Fruit fly (Drosophila melanogaster) whole organism, embryonic: ENCODE data around the gene CG34305.
A peak's percentile ranks its signal among the peaks of the same experiment; 100 is the strongest.

Source experiments
- ATbp ChIP-seq: fragments of 200-800 bp; sonication (Bioruptor generic); optimal IDR thresholded peaks from 2 replicates; lab custom pipeline; 2017; ENCODE audit warnings: missing biosample characterization, mild to moderate bottlenecking, missing genetic modification characterization, missing genetic modification reagents
- Adf1 ChIP-seq: fragments of 200-800 bp; sonication (Bioruptor generic); IDR thresholded peaks from 2 replicates; pipeline ENCODE4 v1.3.6; 2022; ENCODE audit warnings: missing biosample characterization, missing genetic modification characterization
- Awh ChIP-seq: fragments of 200-800 bp; sonication (Bioruptor generic); IDR thresholded peaks from 2 replicates; pipeline ENCODE4, ENCODE4 v1.3.6; 2022; ENCODE audit warnings: missing biosample characterization, missing genetic modification characterization
- Bteb2 ChIP-seq: fragments of 200-800 bp; sonication (Bioruptor generic); optimal IDR thresholded peaks from 2 replicates; lab custom pipeline; 2016; ENCODE audit warnings: missing biosample characterization, missing genetic modification characterization
- CG11247 ChIP-seq: fragments of 200-800 bp; sonication (Bioruptor generic); IDR thresholded peaks from 2 replicates; pipeline ENCODE4 v1.3.6; 2022; ENCODE audit warnings: missing biosample characterization, missing genetic modification characterization
- CG13424 ChIP-seq: fragments of 200-800 bp; sonication (Bioruptor generic); optimal IDR thresholded peaks from 2 replicates; lab custom pipeline; 2019; ENCODE audit warnings: missing biosample characterization, mild to moderate bottlenecking, missing genetic modification characterization, moderate library complexity
- CG14441 ChIP-seq: fragments of 200-800 bp; sonication (Bioruptor generic); IDR thresholded peaks from 2 replicates; pipeline ENCODE4 v1.3.6; 2022; ENCODE audit warnings: missing biosample characterization, missing genetic modification characterization
- CG15073 ChIP-seq: fragments of 200-800 bp; sonication (Bioruptor generic); optimal IDR thresholded peaks from 2 replicates; lab custom pipeline; 2016; ENCODE audit warnings: missing biosample characterization, missing genetic modification characterization
- CG1602 ChIP-seq: fragments of 200-800 bp; sonication (Bioruptor generic); optimal IDR thresholded peaks from 3 replicates; lab custom pipeline; 2016; ENCODE audit warnings: missing biosample characterization, missing genetic modification characterization
- CG16815 ChIP-seq: fragments of 200-800 bp; sonication (Bioruptor generic); optimal IDR thresholded peaks from 3 replicates; lab custom pipeline; 2017; ENCODE audit warnings: missing biosample characterization, mild to moderate bottlenecking, missing genetic modification characterization
- CG17361 ChIP-seq: fragments of 200-800 bp; sonication (Bioruptor generic); IDR thresholded peaks from 3 replicates; pipeline ENCODE4 v1.3.6; 2022; ENCODE audit warnings: missing biosample characterization, missing genetic modification characterization
- CG2116 ChIP-seq: fragments of 200-800 bp; sonication (Bioruptor generic); optimal IDR thresholded peaks from 3 replicates; lab custom pipeline; 2018; ENCODE audit warnings: missing biosample characterization, mild to moderate bottlenecking, missing genetic modification characterization
- CG3065 ChIP-seq: fragments of 200-800 bp; sonication (Bioruptor generic); optimal IDR thresholded peaks from 2 replicates; lab custom pipeline; 2016; ENCODE audit warnings: missing biosample characterization, missing genetic modification characterization
- CG33557 ChIP-seq: fragments of 200-800 bp; sonication (Bioruptor generic); optimal IDR thresholded peaks from 2 replicates; lab custom pipeline; 2019; ENCODE audit warnings: missing biosample characterization, mild to moderate bottlenecking, missing genetic modification characterization, moderate library complexity
- CG34422 ChIP-seq: fragments of 200-800 bp; sonication (Bioruptor generic); IDR thresholded peaks from 3 replicates; pipeline ENCODE4 v1.3.6; 2022; ENCODE audit warnings: missing biosample characterization, missing genetic modification characterization
- CG8281 ChIP-seq: fragments of 200-800 bp; sonication (Bioruptor generic); optimal IDR thresholded peaks from 2 replicates; lab custom pipeline; 2018; ENCODE audit warnings: missing biosample characterization, mild to moderate bottlenecking, missing genetic modification characterization, moderate library complexity
- CG8290 ChIP-seq, 3 experiments: fragments of 200-800 bp; sonication (Bioruptor generic); optimal IDR thresholded peaks; 2 replicates each; lab custom pipeline; 2016 to 2019; ENCODE audit warnings: missing biosample characterization in 3 of 3, missing genetic modification characterization in 3 of 3, mild to moderate bottlenecking in 2 of 3, moderate library complexity in 1 of 3
- CG9797 ChIP-seq: fragments of 200-800 bp; sonication (Bioruptor generic); optimal IDR thresholded peaks from 3 replicates; lab custom pipeline; 2018; ENCODE audit warnings: missing biosample characterization, mild to moderate bottlenecking, missing genetic modification characterization
- CG9817 ChIP-seq: fragments of 200-800 bp; sonication (Bioruptor generic); optimal IDR thresholded peaks from 2 replicates; lab custom pipeline; 2018; ENCODE audit warnings: missing biosample characterization, mild to moderate bottlenecking, missing genetic modification characterization, moderate library complexity
- Deaf1 ChIP-seq: fragments of 200-800 bp; optimal IDR thresholded peaks from 3 replicates; lab custom pipeline; 2019; ENCODE audit warnings: missing biosample characterization, mild to moderate bottlenecking, missing genetic modification characterization, moderate library complexity
- Dll ChIP-seq: fragments of 200-800 bp; sonication (Bioruptor generic); IDR thresholded peaks from 4 replicates; pipeline ENCODE4 v1.3.6; 2022; ENCODE audit warnings: missing biosample characterization, missing genetic modification characterization; ENCODE audit not compliant: partially characterized antibody
- Doc2 ChIP-seq: fragments of 200-800 bp; sonication (Bioruptor generic); IDR thresholded peaks from 2 replicates; pipeline ENCODE4 v1.3.6; 2022; ENCODE audit warnings: missing biosample characterization, missing genetic modification characterization
- HLH4C ChIP-seq: fragments of 200-800 bp; sonication (Bioruptor generic); IDR thresholded peaks from 3 replicates; pipeline ENCODE4 v1.3.6; 2022; ENCODE audit warnings: missing biosample characterization, missing genetic modification characterization; ENCODE audit not compliant: partially characterized antibody
- Hsf ChIP-seq: fragments of 200-800 bp; sonication (Bioruptor generic); optimal IDR thresholded peaks from 3 replicates; lab custom pipeline; 2016; ENCODE audit warnings: missing biosample characterization, missing genetic modification characterization
- Max ChIP-seq: fragments of 200-800 bp; sonication (Bioruptor generic); optimal IDR thresholded peaks from 2 replicates; lab custom pipeline; 2016; ENCODE audit warnings: missing biosample characterization, mild to moderate bottlenecking, missing genetic modification characterization
- Mes4 ChIP-seq: fragments of 200-800 bp; sonication (Bioruptor generic); optimal IDR thresholded peaks from 2 replicates; lab custom pipeline; 2016; ENCODE audit warnings: missing biosample characterization, missing genetic modification characterization
- Opbp ChIP-seq: fragments of 200-800 bp; sonication (Bioruptor generic); IDR thresholded peaks from 3 replicates; pipeline ENCODE4 v1.3.6; 2022; ENCODE audit warnings: missing biosample characterization, missing genetic modification characterization; ENCODE audit not compliant: partially characterized antibody
- Rx ChIP-seq: fragments of 200-800 bp; sonication (Bioruptor generic); IDR thresholded peaks from 2 replicates; pipeline ENCODE4 v1.3.6; 2022; ENCODE audit warnings: missing biosample characterization, missing genetic modification characterization
- Sox102F ChIP-seq: fragments of 200-800 bp; sonication (Bioruptor generic); optimal IDR thresholded peaks from 2 replicates; lab custom pipeline; 2018; ENCODE audit warnings: missing biosample characterization, mild to moderate bottlenecking, missing genetic modification characterization, moderate library complexity
- aop ChIP-seq: fragments of 200-800 bp; sonication (Bioruptor generic); IDR thresholded peaks from 2 replicates; pipeline ENCODE4 v1.3.6; 2022; ENCODE audit warnings: missing biosample characterization, missing genetic modification characterization
- ash1 ChIP-seq: fragments of 200-800 bp; sonication (Bioruptor generic); optimal IDR thresholded peaks from 2 replicates; lab custom pipeline; 2018; ENCODE audit warnings: missing biosample characterization, mild to moderate bottlenecking, missing genetic modification characterization
- cas ChIP-seq: fragments of 200-800 bp; sonication (Bioruptor generic); IDR thresholded peaks from 2 replicates; pipeline ENCODE4 v1.3.6; 2022; ENCODE audit warnings: missing biosample characterization, missing genetic modification characterization
- caup ChIP-seq: fragments of 200-800 bp; sonication (Bioruptor generic); optimal IDR thresholded peaks from 3 replicates; lab custom pipeline; 2017; ENCODE audit warnings: missing biosample characterization, mild to moderate bottlenecking, missing genetic modification characterization, moderate library complexity; ENCODE audit not compliant: severe bottlenecking
- chif ChIP-seq, 2 experiments: fragments of 200-800 bp; sonication (Bioruptor generic); optimal IDR thresholded peaks; 3 replicates each; lab custom pipeline; 2016; ENCODE audit warnings: missing biosample characterization in 2 of 2, missing genetic modification characterization in 2 of 2
- dpn ChIP-seq, 2 experiments: fragments of 200-800 bp; sonication (Bioruptor generic); optimal IDR thresholded peaks; 3 replicates each; lab custom pipeline; 2016; ENCODE audit warnings: missing biosample characterization in 2 of 2, missing genetic modification characterization in 2 of 2
- ham ChIP-seq: fragments of 200-800 bp; sonication (Bioruptor generic); IDR thresholded peaks from 2 replicates; pipeline ENCODE4 v1.3.6; 2022; ENCODE audit warnings: missing biosample characterization, missing genetic modification characterization
- jumu ChIP-seq: fragments of 200-800 bp; sonication (Bioruptor generic); optimal IDR thresholded peaks from 3 replicates; lab custom pipeline; 2016; ENCODE audit warnings: missing biosample characterization, missing genetic modification characterization
- lbe ChIP-seq: fragments of 200-800 bp; sonication (Bioruptor generic); optimal IDR thresholded peaks from 2 replicates; lab custom pipeline; 2016; ENCODE audit warnings: missing biosample characterization, mild to moderate bottlenecking, missing genetic modification characterization
- lilli ChIP-seq: fragments of 200-800 bp; sonication (Bioruptor generic); optimal IDR thresholded peaks from 3 replicates; lab custom pipeline; 2016; ENCODE audit warnings: missing biosample characterization, missing genetic modification characterization
- lmd ChIP-seq: fragments of 200-800 bp; sonication (Bioruptor generic); IDR thresholded peaks from 2 replicates; pipeline ENCODE4 v1.3.6; 2022; ENCODE audit warnings: missing biosample characterization, missing genetic modification characterization
- mam ChIP-seq: fragments of 200-800 bp; sonication (Bioruptor generic); optimal IDR thresholded peaks from 3 replicates; lab custom pipeline; 2016; ENCODE audit warnings: missing biosample characterization, missing genetic modification characterization
- pb ChIP-seq: fragments of 200-800 bp; sonication (Bioruptor generic); optimal IDR thresholded peaks from 3 replicates; lab custom pipeline; 2016; ENCODE audit warnings: missing biosample characterization, missing genetic modification characterization
- psq ChIP-seq: fragments of 200-800 bp; sonication (Bioruptor generic); optimal IDR thresholded peaks from 2 replicates; lab custom pipeline; 2017; ENCODE audit warnings: missing biosample characterization, missing genetic modification characterization
- sc ChIP-seq, 3 experiments: fragments of >200 bp in 2 of 3; fragments of 200-800 bp in 1 of 3; sonication (Bioruptor generic) in 1 of 3; optimal IDR thresholded peaks; 2 replicates in 2 of 3; 3 replicates in 1 of 3; lab custom pipeline; 2017; ENCODE audit warnings: mild to moderate bottlenecking in 1 of 3, missing biosample characterization in 1 of 3, missing genetic modification characterization in 1 of 3, missing genetic modification reagents in 1 of 3
- sim ChIP-seq: fragments of 200-800 bp; sonication (Bioruptor generic); IDR thresholded peaks from 2 replicates; pipeline ENCODE4 v1.3.6; 2022; ENCODE audit warnings: missing biosample characterization, missing genetic modification characterization
- sisA ChIP-seq: fragments of 200-800 bp; sonication (Bioruptor generic); IDR thresholded peaks from 2 replicates; pipeline ENCODE4 v1.3.6; 2022; ENCODE audit warnings: missing biosample characterization, missing genetic modification characterization
- slou ChIP-seq: fragments of 200-800 bp; sonication (Bioruptor generic); optimal IDR thresholded peaks from 3 replicates; lab custom pipeline; 2016; ENCODE audit warnings: missing biosample characterization, missing genetic modification characterization
- toy ChIP-seq: fragments of 200-800 bp; sonication (Bioruptor generic); IDR thresholded peaks from 2 replicates; pipeline ENCODE4 v1.3.6; 2022; ENCODE audit warnings: missing biosample characterization, missing genetic modification characterization
- z ChIP-seq: fragments of 200-800 bp; sonication (Bioruptor generic); IDR thresholded peaks from 3 replicates; pipeline ENCODE4 v1.3.6; 2022; ENCODE audit warnings: missing biosample characterization, missing genetic modification characterization

Gene CG34305

dm6 chr3R:4229137-4229764 is 13.7 kb downstream of the CG34305 start, which contains the start of gene DhpD (continued):
- TF ChIP-seq psq (GFP tag; lab: Kevin White, UChicago) = peak; percentile 18
- peak; percentile 71 for TF ChIP-seq Max
- no peak for TF ChIP-seq CG15073 (GFP tag; lab: Kevin White, UChicago)
- peak; percentile 71 for TF ChIP-seq cas (GFP tag; lab: Robert Waterston, UW)
- TF ChIP-seq lilli = peak; percentile 79
- peak; percentile 4 to 38 for TF ChIP-seq chif (GFP tag; optimal IDR thresholded peaks at IDR 0.05; lab: Kevin White, UChicago)
- TF ChIP-seq CG14441 (GFP tag; lab: Robert Waterston, UW) = peak; percentile 66; the same call in 1 of the 2 replicates
- no peak for TF ChIP-seq CG9797
- TF ChIP-seq dpn (GFP tag; optimal IDR thresholded peaks at IDR 0.05; lab: Kevin White, UChicago) = peak; percentile 55 to 64
- peak; percentile 48 for TF ChIP-seq Awh
- TF ChIP-seq sim (GFP tag; lab: Robert Waterston, UW) = no peak
- peak; percentile 93 for TF ChIP-seq HLH4C (GFP tag; lab: Robert Waterston, UW)
- peak; percentile 74 for TF ChIP-seq Rx
- TF ChIP-seq CG11247 (GFP tag; lab: Robert Waterston, UW) = peak; percentile 73
- TF ChIP-seq CG17361 (GFP tag; lab: Robert Waterston, UW) = peak; percentile 78
- no peak for TF ChIP-seq Deaf1
- TF ChIP-seq sc (optimal IDR thresholded peaks at IDR 0.05; lab: Kevin White, UChicago) = no peak
- TF ChIP-seq sc (GFP tag; optimal IDR thresholded peaks at IDR 0.05; lab: Kevin White, UChicago) = no peak
- peak; percentile 55 for TF ChIP-seq mam (GFP tag; lab: Kevin White, UChicago)
- TF ChIP-seq CG9817 (tag; lab: Kevin White, UChicago) = peak; percentile 75
- TF ChIP-seq CG34422 (GFP tag; lab: Robert Waterston, UW) = peak; percentile 53; the same call in 1 of the 3 replicates
- peak; percentile 56 for TF ChIP-seq Bteb2 (GFP tag; lab: Kevin White, UChicago)
- no peak for TF ChIP-seq toy (GFP tag; lab: Robert Waterston, UW)
- TF ChIP-seq slou (GFP tag; lab: Kevin White, UChicago) = no peak
- no peak for TF ChIP-seq CG8290 (GFP tag; optimal IDR thresholded peaks at IDR 0.05; lab: Kevin White, UChicago)
- peak in 1 of 2 experiments; percentile 83 for TF ChIP-seq CG8290 (tag; optimal IDR thresholded peaks at IDR 0.05; lab: Kevin White, UChicago)
- TF ChIP-seq CG33557 (GFP tag; lab: Kevin White, UChicago) = no peak
- TF ChIP-seq Sox102F = no peak
- no peak for TF ChIP-seq CG3065 (GFP tag; lab: Kevin White, UChicago)
- no peak for TF ChIP-seq aop (GFP tag; lab: Robert Waterston, UW)
- peak; percentile 56 for TF ChIP-seq Hsf (GFP tag; lab: Kevin White, UChicago)
- TF ChIP-seq ATbp = no peak
- no peak for TF ChIP-seq Mes4 (GFP tag; lab: Kevin White, UChicago)
- no peak for TF ChIP-seq CG2116 (GFP tag; lab: Kevin White, UChicago)
- peak; percentile 2 for TF ChIP-seq CG8281 (tag; lab: Kevin White, UChicago)
- no peak for TF ChIP-seq ham
- TF ChIP-seq CG13424 = peak; percentile 76
- peak; percentile 77 for TF ChIP-seq lmd (GFP tag; lab: Robert Waterston, UW)
- peak; percentile 79 for TF ChIP-seq caup
- TF ChIP-seq Dll (GFP tag; lab: Robert Waterston, UW) = no peak
- TF ChIP-seq CG16815 = peak; percentile 41
- peak; percentile 69 for TF ChIP-seq sisA (GFP tag; lab: Robert Waterston, UW)
- no peak for TF ChIP-seq ash1 (GFP tag; lab: Kevin White, UChicago)
- TF ChIP-seq Opbp (GFP tag; lab: Robert Waterston, UW) = peak; percentile 74; the same call in 2 of the 3 replicates
- TF ChIP-seq pb (GFP tag; lab: Kevin White, UChicago) = no peak
- 0 out of 2 replicates have a peak, but pooled peaks have one; percentile 35 for TF ChIP-seq Adf1 (GFP tag; lab: Robert Waterston, UW)
- TF ChIP-seq Doc2 (GFP tag; lab: Robert Waterston, UW) = no peak
- peak; percentile 82 for TF ChIP-seq lbe (GFP tag; lab: Kevin White, UChicago)
- TF ChIP-seq jumu (GFP tag; lab: Kevin White, UChicago) = no peak
- TF ChIP-seq CG1602 (GFP tag; lab: Kevin White, UChicago) = peak; percentile 53
- TF ChIP-seq z (GFP tag; lab: Robert Waterston, UW) = no peak
